Worm (Caenorhabditis elegans): ENCODE measurements around the gene dpy-31.

dpy-31 gene

DNA sequence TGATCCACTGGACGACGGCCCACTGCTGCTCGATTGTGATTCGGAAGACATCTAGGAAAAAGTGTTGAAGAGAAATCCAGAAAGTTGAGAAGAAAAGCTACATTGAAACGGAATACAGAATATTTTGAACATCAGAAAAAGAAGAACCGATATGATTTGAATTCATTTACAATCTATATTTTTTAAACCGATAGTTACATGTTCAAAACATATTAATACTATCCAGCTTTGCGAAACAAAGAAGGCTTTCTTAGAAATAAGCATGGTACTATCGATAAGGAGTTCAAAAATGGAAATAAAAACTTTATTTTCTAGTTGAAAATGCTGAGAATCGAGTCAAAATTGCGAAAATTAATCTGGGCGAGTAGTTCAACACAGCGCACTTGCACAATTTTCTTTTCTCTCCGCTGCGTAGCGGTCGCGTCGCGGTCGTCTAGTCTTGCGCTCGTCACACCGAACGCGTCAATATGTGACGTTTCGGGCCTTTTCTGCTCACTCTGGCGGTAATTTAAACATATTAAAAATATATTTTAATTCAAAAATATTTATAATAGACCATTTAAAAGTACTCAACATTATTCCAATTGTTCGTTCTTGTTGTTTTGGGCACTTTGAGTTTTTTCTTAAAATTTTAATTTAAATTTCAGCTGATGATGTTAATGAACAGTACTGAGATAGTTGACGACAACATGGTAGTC, 39.8 kb upstream of the dpy-31 start, which contains the start of the genes syf-2 and K04G7.1 (continued):
- peak; percentile 45; the same call in 1 of the 2 replicates for TF ChIP-seq mdt-29 (GFP tag; IDR thresholded peaks at IDR 0.05)
- no peak for TF ChIP-seq nhr-41 (GFP tag; IDR thresholded peaks at IDR 0.05)
- TF ChIP-seq mes-2 (tag; optimal IDR thresholded peaks at IDR 0.05; ENCODE audit: poor library complexity, severe bottlenecking) = peak; percentile 91
- peak; percentile 88 for TF ChIP-seq fkh-10 (GFP tag; optimal IDR thresholded peaks at IDR 0.05)
- peak; percentile 27 for TF ChIP-seq mxl-3 (GFP tag; optimal IDR thresholded peaks at IDR 0.05)
- TF ChIP-seq tag-97 (GFP tag; IDR thresholded peaks at IDR 0.05) = no peak
- TF ChIP-seq lin-1 (GFP tag; IDR thresholded peaks at IDR 0.05) = peak; percentile 63
- peak; percentile 45 for TF ChIP-seq nhr-25 (tag; optimal IDR thresholded peaks at IDR 0.05; ENCODE audit: borderline replicate concordance, insufficient read depth)
- TF ChIP-seq T20F7.1 (GFP tag; optimal IDR thresholded peaks at IDR 0.05) = peak; percentile 91
- no peak for TF ChIP-seq ceh-32 (tag; optimal IDR thresholded peaks at IDR 0.05; ENCODE audit: poor library complexity)
- peak; percentile 87 for TF ChIP-seq aha-1 (tag)
- 0 out of 2 replicates have a peak, but pooled peaks have one; percentile 37 for TF ChIP-seq Y48G9A.11 (GFP tag; IDR thresholded peaks at IDR 0.05)
- peak; percentile 78 for TF ChIP-seq nhr-6 (tag; optimal IDR thresholded peaks at IDR 0.05)
- TF ChIP-seq saeg-2 (GFP tag; IDR thresholded peaks at IDR 0.05) = peak; percentile 74; the same call in 1 of the 2 replicates
- TF ChIP-seq zag-1 (tag; optimal IDR thresholded peaks at IDR 0.05) = peak; percentile 2
- TF ChIP-seq duxl-1 (tag; optimal IDR thresholded peaks at IDR 0.05; ENCODE audit: poor library complexity) = peak; percentile 16
- TF ChIP-seq hif-1 (tag; optimal IDR thresholded peaks at IDR 0.05) = peak in 1 of 2 experiments; percentile 79
- peak; percentile 96 for TF ChIP-seq mep-1 (tag; optimal IDR thresholded peaks at IDR 0.05)
- TF ChIP-seq unc-130 (GFP tag; optimal IDR thresholded peaks at IDR 0.05) = peak; percentile 76
- peak; percentile 42; the same call in 1 of the 2 replicates for TF ChIP-seq madf-9 (GFP tag; conservative IDR thresholded peaks at IDR 0.05)
- TF ChIP-seq ZK337.2 (GFP tag; IDR thresholded peaks at IDR 0.05) = no peak
- peak; percentile 66; the same call in 1 of the 2 replicates for TF ChIP-seq ceh-20 (GFP tag; IDR thresholded peaks at IDR 0.05)
- peak; percentile 35; the same call in 1 of the 2 replicates for TF ChIP-seq D1046.2 (GFP tag; IDR thresholded peaks at IDR 0.05)
- TF ChIP-seq dpl-1 (GFP tag; optimal IDR thresholded peaks at IDR 0.05) = peak; percentile 95
- peak; percentile 80 for TF ChIP-seq zfp-2 (tag; optimal IDR thresholded peaks at IDR 0.05)
- peak; percentile 91 for TF ChIP-seq lin-38 (GFP tag; IDR thresholded peaks at IDR 0.05)
- peak in 1 of 2 experiments; percentile 48 for TF ChIP-seq mdl-1 (tag; optimal IDR thresholded peaks at IDR 0.05)
- peak; percentile 28 for TF ChIP-seq nhr-48 (tag; optimal IDR thresholded peaks at IDR 0.05)
- TF ChIP-seq egl-43 (GFP tag; IDR thresholded peaks at IDR 0.05) = peak; percentile 67; the same call in 1 of the 2 replicates
- peak; percentile 98 for TF ChIP-seq lin-13 (GFP tag; optimal IDR thresholded peaks at IDR 0.05)
- TF ChIP-seq lin-15B (tag; optimal IDR thresholded peaks at IDR 0.05) = peak; percentile 79
- no peak for TF ChIP-seq unc-39 (tag; optimal IDR thresholded peaks at IDR 0.05)
- no peak for TF ChIP-seq daf-19 (GFP tag; conservative IDR thresholded peaks at IDR 0.05)
- peak; percentile 17 for TF ChIP-seq ztf-7 (tag; optimal IDR thresholded peaks at IDR 0.05)

DNA sequence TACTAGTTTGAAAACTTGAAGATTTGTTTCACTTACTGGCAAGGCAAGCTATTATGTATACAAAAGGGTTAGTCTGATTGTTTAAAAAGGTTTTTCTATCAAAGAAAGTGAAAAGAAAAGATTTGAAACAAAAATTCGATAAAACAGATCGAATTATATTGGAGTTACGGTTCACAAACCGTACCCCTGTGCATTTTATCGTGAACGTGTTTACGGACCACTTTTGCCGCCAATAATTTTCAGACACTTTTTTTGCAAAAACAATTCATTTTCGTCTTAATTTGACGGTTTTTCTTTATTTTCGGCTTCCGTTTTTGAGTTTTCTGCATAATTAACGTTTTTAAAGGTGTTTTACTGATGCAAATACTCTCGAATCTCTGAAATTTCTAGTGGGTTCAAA, 36.7 kb upstream of the dpy-31 start:
- TF ChIP-seq unc-130 (GFP tag; optimal IDR thresholded peaks at IDR 0.05) (peak; percentile 19), vab-7 (GFP tag; IDR thresholded peaks at IDR 0.05) (no peak), zip-2 (tag; optimal IDR thresholded peaks at IDR 0.05) (no peak)

- TF ChIP-seq arid-1 (GFP tag; conservative IDR thresholded peaks at IDR 0.05) = no peak
- no peak for TF ChIP-seq nhr-76 (tag; optimal IDR thresholded peaks at IDR 0.05)
- peak; percentile 87 for TF ChIP-seq nhr-28 (tag; optimal IDR thresholded peaks at IDR 0.05)
- TF ChIP-seq F10B5.3 (tag; optimal IDR thresholded peaks at IDR 0.05) = no peak
- TF ChIP-seq pha-4 (GFP tag; IDR thresholded peaks at IDR 0.05) = no peak
- peak; percentile 9 for TF ChIP-seq pha-4 (tag; optimal IDR thresholded peaks at IDR 0.05)
- TF ChIP-seq daf-19 (GFP tag; conservative IDR thresholded peaks at IDR 0.05) = no peak
- TF ChIP-seq Y5F2A.4 (GFP tag; optimal IDR thresholded peaks at IDR 0.05) = no peak
- TF ChIP-seq php-3 (GFP tag; IDR thresholded peaks at IDR 0.05) = peak; percentile 52
- TF ChIP-seq dmd-6 (GFP tag; IDR thresholded peaks at IDR 0.05) = peak; percentile 92
- no peak for TF ChIP-seq T26A8.4 (GFP tag; IDR thresholded peaks at IDR 0.05)
- TF ChIP-seq attf-4 (tag; optimal IDR thresholded peaks at IDR 0.05) = no peak
- no peak for TF ChIP-seq nhr-42 (GFP tag; IDR thresholded peaks at IDR 0.05)
- no peak for TF ChIP-seq ceh-20 (GFP tag; IDR thresholded peaks at IDR 0.05)
- no peak for TF ChIP-seq unc-39 (tag; optimal IDR thresholded peaks at IDR 0.05)
Observed at ce11 chrIII:7165816-7166229, 36.2 kb upstream of the dpy-31 start.
